Fruit fly (Drosophila melanogaster): ENCODE measurements around the gene Ggt-1.

DNA sequence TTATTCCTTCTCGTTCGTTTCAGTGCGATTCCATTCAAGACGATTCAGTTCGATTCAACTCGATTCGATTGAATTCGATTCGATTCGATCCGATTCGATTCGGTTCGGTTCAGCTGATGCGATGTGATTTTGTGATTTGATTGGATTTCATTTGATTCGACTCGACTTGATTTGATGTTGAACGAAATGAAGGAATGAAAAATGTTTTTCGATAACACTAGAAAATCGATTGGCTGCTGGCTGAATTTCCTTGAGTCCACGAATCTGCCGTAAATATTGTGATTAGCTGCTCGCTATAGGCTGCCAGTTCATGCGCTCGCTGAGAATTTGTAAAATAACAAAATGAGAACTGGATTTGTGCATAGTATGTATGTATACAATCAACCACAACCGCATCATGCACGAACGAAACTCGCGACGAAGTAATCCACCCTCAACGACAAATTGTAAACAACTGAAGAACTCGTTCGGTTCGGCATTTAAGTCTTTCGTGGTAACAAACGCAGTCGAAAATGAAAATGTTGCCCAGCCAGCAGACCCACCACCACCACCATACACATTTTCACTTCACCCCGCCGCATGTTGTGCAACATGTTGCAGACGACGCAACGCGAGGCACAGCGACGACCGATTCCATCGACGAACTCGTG lies 7.2 kb downstream of the Ggt-1 start, which contains the start of gene Wnt5:
- TF ChIP-seq psq (optimal IDR thresholded peaks at IDR 0.05), result no peak
- TF ChIP-seq pan (optimal IDR thresholded peaks at IDR 0.05), result no peak
- no peak for TF ChIP-seq usp (GFP tag; optimal IDR thresholded peaks at IDR 0.05)
- TF ChIP-seq Dll (optimal IDR thresholded peaks at IDR 0.05), result no peak
- TF ChIP-seq EcR (GFP tag; optimal IDR thresholded peaks at IDR 0.05), result no peak
